Fruit fly (Drosophila melanogaster) whole organism, embryonic: ENCODE data around the gene CG9795.

Source experiments
- B-H1 ChIP-seq: fragments of 200-800 bp; sonication (Bioruptor generic); IDR thresholded peaks from 3 replicates; pipeline ENCODE4 v1.3.6; 2022; ENCODE audit warnings: missing biosample characterization, missing genetic modification characterization
- CG11695 ChIP-seq: fragments of 200-800 bp; sonication (Bioruptor generic); IDR thresholded peaks from 3 replicates; pipeline ENCODE4 v1.3.6; 2022; ENCODE audit warnings: missing biosample characterization, missing genetic modification characterization
- CG14710 ChIP-seq: fragments of 200-800 bp; sonication (Bioruptor generic); optimal IDR thresholded peaks from 3 replicates; lab custom pipeline; 2019; ENCODE audit warnings: missing biosample characterization, mild to moderate bottlenecking, missing genetic modification characterization, moderate library complexity
- CG14965 ChIP-seq: fragments of 200-800 bp; sonication (Bioruptor generic); optimal IDR thresholded peaks from 2 replicates; lab custom pipeline; 2016; ENCODE audit warnings: missing biosample characterization, missing genetic modification characterization, borderline replicate concordance
- CG15514 ChIP-seq: fragments of 200-800 bp; sonication (Bioruptor generic); optimal IDR thresholded peaks from 3 replicates; lab custom pipeline; 2017; ENCODE audit warnings: missing biosample characterization, missing genetic modification characterization, mild to moderate bottlenecking, moderate library complexity, missing genetic modification reagents
- CG2875 ChIP-seq: fragments of 200-800 bp; sonication (Bioruptor generic); optimal IDR thresholded peaks from 2 replicates; lab custom pipeline; 2017; ENCODE audit warnings: missing biosample characterization, mild to moderate bottlenecking, missing genetic modification characterization, missing genetic modification reagents
- CG42726 ChIP-seq: fragments of 200-800 bp; sonication (Bioruptor generic); IDR thresholded peaks from 2 replicates; pipeline ENCODE4 v1.3.6; 2022; ENCODE audit warnings: missing biosample characterization, missing genetic modification characterization; ENCODE audit not compliant: partially characterized antibody
- CG4707 ChIP-seq: fragments of 200-800 bp; sonication (Bioruptor generic); optimal IDR thresholded peaks from 2 replicates; lab custom pipeline; 2018; ENCODE audit warnings: missing biosample characterization, mild to moderate bottlenecking, missing genetic modification characterization, moderate library complexity
- CG6175 ChIP-seq: fragments of 200-800 bp; sonication (Bioruptor generic); IDR thresholded peaks from 3 replicates; pipeline ENCODE4 v1.3.6; 2022; ENCODE audit warnings: missing biosample characterization, missing genetic modification characterization
- CG7963 ChIP-seq: fragments of 200-800 bp; sonication (Bioruptor generic); IDR thresholded peaks from 3 replicates; pipeline ENCODE4 v1.3.6; 2022; ENCODE audit warnings: missing biosample characterization, missing genetic modification characterization; ENCODE audit not compliant: partially characterized antibody
- CG9797 ChIP-seq: fragments of 200-800 bp; sonication (Bioruptor generic); optimal IDR thresholded peaks from 3 replicates; lab custom pipeline; 2018; ENCODE audit warnings: missing biosample characterization, mild to moderate bottlenecking, missing genetic modification characterization
- D ChIP-seq, 2 experiments: fragments of 200-800 bp in 1 of 2; fragments of >200 bp in 1 of 2; sonication (Bioruptor generic) in 1 of 2; optimal IDR thresholded peaks; 2 replicates in 1 of 2; 3 replicates in 1 of 2; lab custom pipeline; 2017; ENCODE audit warnings: mild to moderate bottlenecking in 1 of 2, missing biosample characterization in 1 of 2, missing genetic modification characterization in 1 of 2, missing genetic modification reagents in 1 of 2
- Dek ChIP-seq: fragments of 200-800 bp; sonication (Bioruptor generic); optimal IDR thresholded peaks from 3 replicates; lab custom pipeline; 2019; ENCODE audit warnings: missing biosample characterization, mild to moderate bottlenecking, missing genetic modification characterization, moderate library complexity
- HHEX ChIP-seq: fragments of 200-800 bp; sonication (Bioruptor generic); optimal IDR thresholded peaks from 3 replicates; lab custom pipeline; 2017; ENCODE audit warnings: missing biosample characterization, mild to moderate bottlenecking, missing genetic modification characterization, missing genetic modification reagents
- HLH3B ChIP-seq: fragments of 200-800 bp; sonication (Bioruptor generic); IDR thresholded peaks from 2 replicates; pipeline ENCODE4 v1.3.6; 2022; ENCODE audit warnings: missing biosample characterization, missing genetic modification characterization
- HLH4C ChIP-seq: fragments of 200-800 bp; sonication (Bioruptor generic); IDR thresholded peaks from 3 replicates; pipeline ENCODE4 v1.3.6; 2022; ENCODE audit warnings: missing biosample characterization, missing genetic modification characterization; ENCODE audit not compliant: partially characterized antibody
- Hmr ChIP-seq: fragments of 200-800 bp; sonication (Bioruptor generic); optimal IDR thresholded peaks from 3 replicates; lab custom pipeline; 2017; ENCODE audit warnings: mild to moderate bottlenecking, missing biosample characterization, missing genetic modification reagents, missing genetic modification characterization
- Hr78 ChIP-seq, 2 experiments: fragments of 200-800 bp in 1 of 2; fragments of >200 bp in 1 of 2; sonication (Bioruptor generic) in 1 of 2; optimal IDR thresholded peaks; 2 replicates each; lab custom pipeline; 2017 to 2019; ENCODE audit warnings: missing biosample characterization in 2 of 2, missing genetic modification characterization in 2 of 2, mild to moderate bottlenecking in 1 of 2, moderate library complexity in 1 of 2
- Sox102F ChIP-seq: fragments of 200-800 bp; sonication (Bioruptor generic); optimal IDR thresholded peaks from 2 replicates; lab custom pipeline; 2018; ENCODE audit warnings: missing biosample characterization, mild to moderate bottlenecking, missing genetic modification characterization, moderate library complexity
- TFAM ChIP-seq: fragments of 200-800 bp; sonication (Bioruptor generic); optimal IDR thresholded peaks from 2 replicates; lab custom pipeline; 2017; ENCODE audit warnings: missing biosample characterization, missing genetic modification characterization, inconsistent platforms
- ash1 ChIP-seq: fragments of 200-800 bp; sonication (Bioruptor generic); optimal IDR thresholded peaks from 2 replicates; lab custom pipeline; 2018; ENCODE audit warnings: missing biosample characterization, mild to moderate bottlenecking, missing genetic modification characterization
- az2 ChIP-seq: fragments of 200-800 bp; sonication (Bioruptor generic); optimal IDR thresholded peaks from 3 replicates; lab custom pipeline; 2016; ENCODE audit warnings: missing biosample characterization, missing genetic modification characterization
- crol ChIP-seq: fragments of 200-800 bp; sonication (Bioruptor generic); IDR thresholded peaks from 2 replicates; pipeline ENCODE4 v1.3.6; 2022; ENCODE audit warnings: missing biosample characterization, missing genetic modification characterization
- dati ChIP-seq: fragments of 200-800 bp; sonication (Bioruptor generic); IDR thresholded peaks from 2 replicates; pipeline ENCODE4 v1.3.6; 2022; ENCODE audit warnings: missing biosample characterization, missing genetic modification characterization
- emc ChIP-seq: fragments of 200-800 bp; sonication (Bioruptor generic); optimal IDR thresholded peaks from 2 replicates; lab custom pipeline; 2016; ENCODE audit warnings: missing biosample characterization, missing genetic modification characterization
- en ChIP-seq: fragments of 200-800 bp; sonication (Bioruptor generic); optimal IDR thresholded peaks from 2 replicates; lab custom pipeline; 2016; ENCODE audit warnings: missing biosample characterization, missing genetic modification characterization
- eve ChIP-seq, 2 experiments: fragments of >200 bp; optimal IDR thresholded peaks; 2 replicates each; lab custom pipeline; 2017; ENCODE audit warnings: missing biosample characterization in 2 of 2, missing genetic modification characterization in 2 of 2
- eyg ChIP-seq: fragments of 200-800 bp; sonication (Bioruptor generic); optimal IDR thresholded peaks from 3 replicates; lab custom pipeline; 2016; ENCODE audit warnings: missing biosample characterization, missing genetic modification characterization
- fu2 ChIP-seq: fragments of 200-800 bp; sonication (Bioruptor generic); optimal IDR thresholded peaks from 2 replicates; lab custom pipeline; 2016; ENCODE audit warnings: missing biosample characterization, missing genetic modification characterization
- grn ChIP-seq: fragments of 200-800 bp; sonication (Bioruptor generic); optimal IDR thresholded peaks from 3 replicates; lab custom pipeline; 2017; ENCODE audit warnings: missing biosample characterization, missing genetic modification characterization
- gt ChIP-seq: fragments of 200-800 bp; sonication (Bioruptor generic); IDR thresholded peaks from 2 replicates; pipeline ENCODE4 v1.3.6; 2022; ENCODE audit warnings: missing biosample characterization, missing genetic modification characterization
- ham ChIP-seq: fragments of 200-800 bp; sonication (Bioruptor generic); IDR thresholded peaks from 2 replicates; pipeline ENCODE4 v1.3.6; 2022; ENCODE audit warnings: missing biosample characterization, missing genetic modification characterization
- mld ChIP-seq: fragments of 200-800 bp; sonication (Bioruptor generic); IDR thresholded peaks from 3 replicates; pipeline ENCODE4 v1.3.6; 2022; ENCODE audit warnings: missing biosample characterization, missing genetic modification characterization; ENCODE audit not compliant: partially characterized antibody
- repo ChIP-seq: fragments of 200-800 bp; sonication (Bioruptor generic); optimal IDR thresholded peaks from 2 replicates; lab custom pipeline; 2016; ENCODE audit warnings: missing biosample characterization, missing genetic modification characterization
- ro ChIP-seq: fragments of 200-800 bp; sonication (Bioruptor generic); IDR thresholded peaks from 2 replicates; pipeline ENCODE4 v1.3.6; 2022; ENCODE audit warnings: missing biosample characterization, missing genetic modification characterization
- row ChIP-seq: fragments of 200-800 bp; sonication (Bioruptor generic); IDR thresholded peaks from 3 replicates; pipeline ENCODE4 v1.3.6; 2022; ENCODE audit warnings: missing biosample characterization, missing genetic modification characterization
- salm ChIP-seq: fragments of 200-800 bp; sonication (Bioruptor generic); optimal IDR thresholded peaks from 2 replicates; lab custom pipeline; 2018; ENCODE audit warnings: missing biosample characterization, mild to moderate bottlenecking, missing genetic modification characterization
- sd ChIP-seq: fragments of 200-800 bp; sonication (Bioruptor generic); optimal IDR thresholded peaks from 3 replicates; lab custom pipeline; 2018; ENCODE audit warnings: missing biosample characterization, mild to moderate bottlenecking, missing genetic modification characterization, moderate library complexity
- shn ChIP-seq: fragments of 200-800 bp; sonication (Bioruptor generic); optimal IDR thresholded peaks from 3 replicates; lab custom pipeline; 2016; ENCODE audit warnings: missing biosample characterization, missing genetic modification characterization
- slbo ChIP-seq: fragments of 200-800 bp; sonication (Bioruptor generic); IDR thresholded peaks from 2 replicates; pipeline ENCODE4 v1.3.6; 2022; ENCODE audit warnings: missing biosample characterization, missing genetic modification characterization
- sr ChIP-seq: fragments of 200-800 bp; sonication (Bioruptor generic); IDR thresholded peaks from 3 replicates; pipeline ENCODE4 v1.3.6; 2022; ENCODE audit warnings: missing biosample characterization, missing genetic modification characterization
- trem ChIP-seq: fragments of 200-800 bp; optimal IDR thresholded peaks from 3 replicates; lab custom pipeline; 2019; ENCODE audit warnings: missing biosample characterization, mild to moderate bottlenecking, missing genetic modification characterization, moderate library complexity

Gene CG9795

dm6 chr3R:4319507-4320138 lies at the start of gene CG9795 (continued):
- no peak for TF ChIP-seq crol
- peak; percentile 6 for TF ChIP-seq HHEX (GFP tag; lab: Kevin White, UChicago)
- no peak for TF ChIP-seq ro (GFP tag; lab: Robert Waterston, UW)
- no peak for TF ChIP-seq Sox102F (GFP tag; lab: Kevin White, UChicago)
- TF ChIP-seq ham (GFP tag; lab: Robert Waterston, UW) = no peak
- TF ChIP-seq eve (GFP tag; optimal IDR thresholded peaks at IDR 0.05; lab: Kevin White, UChicago) = no peak
- TF ChIP-seq trem (tag; lab: Kevin White, UChicago) = peak; percentile 56
- no peak for TF ChIP-seq B-H1 (GFP tag; lab: Robert Waterston, UW)
- TF ChIP-seq repo (GFP tag; lab: Kevin White, UChicago) = peak; percentile 34
- peak; percentile 2 for TF ChIP-seq az2
- TF ChIP-seq fu2 (GFP tag; lab: Kevin White, UChicago) = peak; percentile 3
- TF ChIP-seq gt = no peak
- peak; percentile 57 for TF ChIP-seq row
- TF ChIP-seq CG6175 = no peak
- no peak for TF ChIP-seq dati
- no peak for TF ChIP-seq Hmr (GFP tag; lab: Kevin White, UChicago)
- no peak for TF ChIP-seq D (optimal IDR thresholded peaks at IDR 0.05; lab: Kevin White, UChicago)
- TF ChIP-seq D (GFP tag; optimal IDR thresholded peaks at IDR 0.05; lab: Kevin White, UChicago) = no peak
- peak; percentile 44 for TF ChIP-seq CG14710 (tag; lab: Kevin White, UChicago)
- no peak for TF ChIP-seq ash1 (GFP tag; lab: Kevin White, UChicago)
- TF ChIP-seq CG14965 (GFP tag; lab: Kevin White, UChicago) = no peak
- TF ChIP-seq grn (GFP tag; lab: Kevin White, UChicago) = no peak
- no peak for TF ChIP-seq CG2875 (GFP tag; lab: Kevin White, UChicago)
- TF ChIP-seq slbo = peak; percentile 50; the same call in 1 of the 2 replicates
- peak; percentile 38 for TF ChIP-seq shn (GFP tag; lab: Kevin White, UChicago)
- peak; percentile 9 for TF ChIP-seq CG4707 (GFP tag; lab: Kevin White, UChicago)
- TF ChIP-seq CG42726 (GFP tag; lab: Robert Waterston, UW) = peak; percentile 61; the same call in 1 of the 2 replicates
- peak; percentile 96 for TF ChIP-seq CG7963
- no peak for TF ChIP-seq TFAM (GFP tag; lab: Kevin White, UChicago)
- no peak for TF ChIP-seq Dek (tag; lab: Kevin White, UChicago)

dm6 chr3R:4277828-4278227 lies 41.7 kb upstream of the CG9795 start, which contains the start of gene flip:
Gene flip (minus strand): TSS chr3R:4277928.
- no peak for TF ChIP-seq sr (GFP tag; lab: Robert Waterston, UW)
- no peak for TF ChIP-seq salm
- no peak for TF ChIP-seq HLH4C (GFP tag; lab: Robert Waterston, UW)
- no peak for TF ChIP-seq en (GFP tag; lab: Kevin White, UChicago)
- no peak for TF ChIP-seq Hr78 (GFP tag; optimal IDR thresholded peaks at IDR 0.05; lab: Kevin White, UChicago)
- no peak for TF ChIP-seq HLH3B (GFP tag; lab: Robert Waterston, UW)
- no peak for TF ChIP-seq CG11695 (GFP tag; lab: Robert Waterston, UW)
- TF ChIP-seq sd = no peak
- TF ChIP-seq CG15514 (GFP tag; lab: Kevin White, UChicago) = no peak
- TF ChIP-seq emc = no peak
- no peak for TF ChIP-seq CG9797 (GFP tag; lab: Kevin White, UChicago)
- no peak for TF ChIP-seq mld (GFP tag; lab: Robert Waterston, UW)
- TF ChIP-seq eyg (GFP tag; lab: Kevin White, UChicago) = no peak
